Worm (Caenorhabditis elegans): ENCODE measurements around the gene ebp-1.

The ebp-1 gene

DNA sequence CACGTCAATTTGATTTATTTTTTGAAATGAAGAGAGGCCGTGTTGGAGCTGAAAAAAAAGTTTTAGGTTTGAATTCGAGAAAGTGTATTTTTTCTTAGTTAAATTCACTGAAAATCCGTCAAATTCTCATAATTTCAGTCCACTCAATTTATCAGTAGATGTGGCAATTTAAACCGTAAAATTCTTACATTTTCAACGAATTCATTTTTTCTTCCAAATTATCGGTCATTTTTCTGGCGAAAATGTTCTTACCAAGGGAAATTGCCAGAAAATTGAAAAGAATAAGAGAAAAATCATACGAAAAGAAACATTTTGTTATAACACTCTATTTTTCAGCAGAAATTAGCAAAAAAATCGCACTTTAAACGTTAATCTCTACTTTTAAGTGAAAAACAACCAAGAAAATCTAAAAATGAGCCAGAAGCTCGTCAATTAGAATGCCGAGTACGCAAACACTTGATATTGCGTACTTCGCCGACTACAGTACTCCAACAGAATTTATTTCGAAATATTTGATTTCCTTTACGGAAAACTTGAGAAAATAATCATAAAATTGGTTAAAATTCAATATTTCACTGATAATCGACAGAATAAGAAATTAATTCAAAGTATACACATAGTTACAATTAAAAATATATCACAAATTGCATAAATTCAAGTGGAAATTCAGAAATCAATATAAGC lies 41.9 kb downstream of the ebp-1 start, which contains the start of gene fbxa-106 (continued):
- peak; percentile 67 for TF ChIP-seq F49E8.2 (tag; optimal IDR thresholded peaks at IDR 0.05; ENCODE audit: insufficient read depth)

DNA sequence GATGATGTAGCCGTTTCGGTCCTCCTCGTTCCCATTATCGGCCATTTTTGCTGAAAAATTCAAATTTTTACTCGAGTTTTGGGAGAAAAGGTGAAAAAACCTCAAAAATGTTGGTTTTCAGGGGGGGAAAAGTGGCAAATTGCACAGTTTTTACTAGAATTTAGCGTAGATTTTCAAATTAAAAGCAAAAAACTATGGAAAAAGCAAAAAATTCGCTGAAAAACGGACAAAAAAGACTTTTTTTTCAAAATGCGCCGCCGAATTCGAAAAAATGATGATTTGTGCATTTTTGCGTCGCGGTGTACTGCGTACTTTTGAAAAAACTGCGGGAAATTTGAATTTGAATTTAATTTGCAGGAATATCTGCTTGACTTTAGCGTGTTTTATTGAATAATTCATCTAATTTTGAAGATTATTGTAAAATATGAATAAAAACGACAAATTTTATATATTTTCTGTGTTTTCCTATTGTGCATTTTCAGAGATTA lies 42.8 kb downstream of the ebp-1 start, which contains the start of gene Y59A8B.12:
Gene Y59A8B.12, minus strand, starts transcription at position 51 of the 488 bp plus-strand sequence.
- no peak for TF ChIP-seq attf-6 (GFP tag; IDR thresholded peaks at IDR 0.05)
- no peak for TF ChIP-seq Y56A3A.18 (GFP tag; IDR thresholded peaks at IDR 0.05)
- TF ChIP-seq madf-3 (GFP tag; IDR thresholded peaks at IDR 0.05), result no peak
- no peak for TF ChIP-seq F37B4.10 (GFP tag; IDR thresholded peaks at IDR 0.05)
- TF ChIP-seq lin-54 (GFP tag; optimal IDR thresholded peaks at IDR 0.05), result peak; percentile 54
- no peak for TF ChIP-seq cebp-1 (GFP tag; IDR thresholded peaks at IDR 0.05)
- TF ChIP-seq cebp-1 (tag; optimal IDR thresholded peaks at IDR 0.05), result no peak
- TF ChIP-seq fkh-3 (tag; optimal IDR thresholded peaks at IDR 0.05), result no peak
- no peak for TF ChIP-seq F33H1.4 (GFP tag; IDR thresholded peaks at IDR 0.05)
- TF ChIP-seq efl-1 (GFP tag; optimal IDR thresholded peaks at IDR 0.05), result peak; percentile 27
- no peak for TF ChIP-seq ztf-3 (GFP tag; optimal IDR thresholded peaks at IDR 0.05)
- no peak for TF ChIP-seq pbrm-1 (GFP tag; IDR thresholded peaks at IDR 0.05)
- TF ChIP-seq lin-35 (GFP tag; optimal IDR thresholded peaks at IDR 0.05), result no peak
- TF ChIP-seq snpc-1.1 (tag; optimal IDR thresholded peaks at IDR 0.05; ENCODE audit: insufficient read depth), result no peak

DNA sequence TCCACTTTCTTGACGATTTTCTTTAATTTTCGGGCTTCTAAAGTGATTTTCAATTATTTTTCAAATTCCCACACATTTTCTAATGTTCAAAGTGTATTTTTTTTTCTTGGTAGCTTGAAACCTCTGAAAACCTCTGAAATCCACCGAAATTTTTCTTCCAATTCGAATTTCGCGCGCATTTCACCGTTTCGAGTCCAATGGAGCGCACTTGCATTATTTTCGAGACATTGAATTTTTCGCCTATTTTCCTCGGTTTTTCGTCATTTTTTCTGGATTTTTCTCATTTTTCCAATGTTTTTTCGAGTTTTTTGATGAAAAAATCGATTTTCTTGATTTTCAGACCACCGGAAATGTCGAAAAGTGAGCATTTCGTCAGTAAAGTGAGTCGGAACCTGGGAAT lies 43.4 kb downstream of the ebp-1 start, which contains the start of gene slr-2:
Gene slr-2, plus strand, starts transcription at position 341 of the 400 bp plus-strand sequence.
- TF ChIP-seq dpl-1 (GFP tag; optimal IDR thresholded peaks at IDR 0.05) (peak; percentile 69), nhr-179 (tag; optimal IDR thresholded peaks at IDR 0.05) (no peak), ztf-22 (GFP tag; optimal IDR thresholded peaks at IDR 0.05) (no peak), pbrm-1 (GFP tag; IDR thresholded peaks at IDR 0.05) (no peak), repo-1 (tag; optimal IDR thresholded peaks at IDR 0.05) (no peak), attf-3 (GFP tag; conservative IDR thresholded peaks at IDR 0.05) (no peak), fkh-3 (tag; optimal IDR thresholded peaks at IDR 0.05) (no peak), hsf-1 (GFP tag; IDR thresholded peaks at IDR 0.05) (no peak), C17E4.6 (GFP tag; IDR thresholded peaks at IDR 0.05) (no peak), bed-2 (GFP tag; IDR thresholded peaks at IDR 0.05) (no peak), mcd-1 (GFP tag; IDR thresholded peaks at IDR 0.05) (peak; percentile 96), gei-17 (GFP tag; optimal IDR thresholded peaks at IDR 0.05) (no peak), ceh-27 (GFP tag; optimal IDR thresholded peaks at IDR 0.05) (no peak), ztf-18 (tag; optimal IDR thresholded peaks at IDR 0.05) (no peak), Y79H2A.3 (GFP tag; conservative IDR thresholded peaks at IDR 0.05) (no peak), madf-8 (GFP tag; conservative IDR thresholded peaks at IDR 0.05) (no peak), lin-40 (tag; optimal IDR thresholded peaks at IDR 0.05) (peak; percentile 13), lin-54 (GFP tag; optimal IDR thresholded peaks at IDR 0.05) (peak; percentile 91), lin-35 (GFP tag; optimal IDR thresholded peaks at IDR 0.05) (peak in 2 of 3 experiments; percentile 33 to 88), efl-1 (GFP tag; optimal IDR thresholded peaks at IDR 0.05) (peak; percentile 84), chd-7 (tag; optimal IDR thresholded peaks at IDR 0.05) (no peak), let-607 (tag; optimal IDR thresholded peaks at IDR 0.05) (no peak), mel-28 (tag; optimal IDR thresholded peaks at IDR 0.05; ENCODE audit: borderline replicate concordance) (no peak)

All from whole organism, young adult.